Comparison of ENCODE assay signal across 2 fruit fly cellular contexts in genomic region chr3R:14406648-14407047, dm6.
TF ChIP-seq lines count a peak whose summit lies in the region.

No protein-coding gene starts in this region.

- TF ChIP-seq CTCF in whole organism, embryonic (GFP tag; optimal IDR thresholded peaks at IDR 0.05; lab: Kevin White, UChicago): no peak

TF ChIP-seq in whole organism, embryonic, 481 proteins besides CTCF, POLR2A, EP300 and RAD21:
- TF ChIP-seq HLH3B (GFP tag; IDR thresholded peaks at IDR 0.05; lab: Robert Waterston, UW) (no peak), Med (GFP tag; lab: Kevin White, UChicago) (peak; percentile 60)

TF ChIP-seq in whole organism, prepupa, 60 proteins besides CTCF, POLR2A, EP300 and RAD21:
- TF ChIP-seq CG11294 (GFP tag; IDR thresholded peaks at IDR 0.05; lab: Robert Waterston, UW) (no peak), Ets96B (tag; optimal IDR thresholded peaks at IDR 0.05; lab: Kevin White, UChicago) (no peak), svp (GFP tag; lab: Kevin White, UChicago) (peak; percentile 95), CG11762 (GFP tag; optimal IDR thresholded peaks at IDR 0.05; lab: Kevin White, UChicago; ENCODE audit: insufficient read depth) (no peak), lz (GFP tag; optimal IDR thresholded peaks at IDR 0.05; lab: Kevin White, UChicago) (no peak)
TF ChIP-seq in whole organism, prepupa: peak in this region for 1.
